Fruit fly (Drosophila melanogaster) whole organism, embryonic: ENCODE measurements around the gene CG9733.

ENCODE experiments used
- Atf6 ChIP-seq: fragments of 200-800 bp; sonication (Bioruptor generic); IDR thresholded peaks from 2 replicates; pipeline ENCODE4 v1.3.6; 2022; ENCODE audit warnings: missing biosample characterization, missing genetic modification characterization
- Bgb ChIP-seq: fragments of 200-800 bp; sonication (Bioruptor generic); IDR thresholded peaks from 2 replicates; pipeline ENCODE4 v1.3.6; 2022; ENCODE audit warnings: missing biosample characterization, missing genetic modification characterization; ENCODE audit not compliant: partially characterized antibody
- CG10565 ChIP-seq: fragments of 200-800 bp; sonication (Bioruptor generic); optimal IDR thresholded peaks from 3 replicates; lab custom pipeline; 2016; ENCODE audit warnings: missing biosample characterization, mild to moderate bottlenecking, missing genetic modification characterization
- CG12659 ChIP-seq: fragments of 200-800 bp; sonication (Bioruptor generic); optimal IDR thresholded peaks from 3 replicates; lab custom pipeline; 2017; ENCODE audit warnings: mild to moderate bottlenecking, missing biosample characterization, missing genetic modification reagents, missing genetic modification characterization
- CG13894 ChIP-seq: fragments of 200-800 bp; sonication (Bioruptor generic); optimal IDR thresholded peaks from 3 replicates; lab custom pipeline; 2018; ENCODE audit warnings: missing biosample characterization, mild to moderate bottlenecking, missing genetic modification characterization, moderate library complexity
- CG1832 ChIP-seq: fragments of 200-800 bp; sonication (Bioruptor generic); optimal IDR thresholded peaks from 2 replicates; lab custom pipeline; 2017; ENCODE audit warnings: missing biosample characterization, mild to moderate bottlenecking, missing genetic modification characterization, inconsistent platforms
- CG18764 ChIP-seq: fragments of 200-800 bp; sonication (Bioruptor generic); optimal IDR thresholded peaks from 3 replicates; lab custom pipeline; 2016; ENCODE audit warnings: missing biosample characterization, missing genetic modification characterization
- CG2120 ChIP-seq: fragments of 200-800 bp; sonication (Bioruptor generic); optimal IDR thresholded peaks from 3 replicates; lab custom pipeline; 2016; ENCODE audit warnings: missing biosample characterization, missing genetic modification characterization
- CG2199 ChIP-seq: fragments of 200-800 bp; sonication (Bioruptor generic); IDR thresholded peaks from 3 replicates; pipeline ENCODE4 v1.3.6; 2022; ENCODE audit warnings: missing biosample characterization, missing genetic modification characterization
- CG32767 ChIP-seq: fragments of 200-800 bp; sonication (Bioruptor generic); IDR thresholded peaks from 2 replicates; pipeline ENCODE4 v1.3.6; 2022; ENCODE audit warnings: missing biosample characterization, missing genetic modification characterization
- CG4328 ChIP-seq: fragments of 200-800 bp; sonication (Bioruptor generic); optimal IDR thresholded peaks from 3 replicates; lab custom pipeline; 2017; ENCODE audit warnings: missing biosample characterization, missing genetic modification reagents, missing genetic modification characterization
- CG9932 ChIP-seq: fragments of 200-800 bp; sonication (Bioruptor generic); IDR thresholded peaks from 2 replicates; pipeline ENCODE4 v1.3.6; 2022; ENCODE audit warnings: missing biosample characterization, missing genetic modification characterization
- D19B ChIP-seq: fragments of 200-800 bp; sonication (Bioruptor generic); optimal IDR thresholded peaks from 2 replicates; lab custom pipeline; 2017; ENCODE audit warnings: missing biosample characterization, mild to moderate bottlenecking, missing genetic modification characterization
- Deaf1 ChIP-seq: fragments of 200-800 bp; optimal IDR thresholded peaks from 3 replicates; lab custom pipeline; 2019; ENCODE audit warnings: missing biosample characterization, mild to moderate bottlenecking, missing genetic modification characterization, moderate library complexity
- Hmr ChIP-seq: fragments of 200-800 bp; sonication (Bioruptor generic); optimal IDR thresholded peaks from 3 replicates; lab custom pipeline; 2017; ENCODE audit warnings: mild to moderate bottlenecking, missing biosample characterization, missing genetic modification reagents, missing genetic modification characterization
- Hr78 ChIP-seq, 2 experiments: fragments of 200-800 bp in 1 of 2; fragments of >200 bp in 1 of 2; sonication (Bioruptor generic) in 1 of 2; optimal IDR thresholded peaks; 2 replicates each; lab custom pipeline; 2017 to 2019; ENCODE audit warnings: missing biosample characterization in 2 of 2, missing genetic modification characterization in 2 of 2, mild to moderate bottlenecking in 1 of 2, moderate library complexity in 1 of 2
- Med ChIP-seq: fragments of 200-800 bp; sonication (Bioruptor generic); peaks from one replicate; lab custom pipeline; 2016; ENCODE audit warnings: missing biosample characterization, missing genetic modification characterization, mild to moderate bottlenecking, inconsistent platforms, moderate library complexity
- Mrtf ChIP-seq: fragments of 200-800 bp; sonication (Bioruptor generic); IDR thresholded peaks from 3 replicates; pipeline ENCODE4 v1.3.6; 2022; ENCODE audit warnings: missing biosample characterization, missing genetic modification characterization
- NC2α ChIP-seq: fragments of 200-800 bp; sonication (Bioruptor generic); optimal IDR thresholded peaks from 2 replicates; lab custom pipeline; 2016; ENCODE audit warnings: missing biosample characterization, missing genetic modification characterization
- NK7.1 ChIP-seq: fragments of 200-800 bp; sonication (Bioruptor generic); optimal IDR thresholded peaks from 3 replicates; lab custom pipeline; 2016; ENCODE audit warnings: missing biosample characterization, missing genetic modification characterization
- PHDP ChIP-seq: fragments of 200-800 bp; sonication (Bioruptor generic); optimal IDR thresholded peaks from 3 replicates; lab custom pipeline; 2018; ENCODE audit warnings: missing biosample characterization, mild to moderate bottlenecking, missing genetic modification characterization, moderate library complexity
- Sox100B ChIP-seq: fragments of 200-800 bp; sonication (Bioruptor generic); optimal IDR thresholded peaks from 3 replicates; lab custom pipeline; 2018; ENCODE audit warnings: missing biosample characterization, mild to moderate bottlenecking, missing genetic modification characterization
- ara ChIP-seq: fragments of 200-800 bp; sonication (Bioruptor generic); IDR thresholded peaks from 2 replicates; pipeline ENCODE4 v1.3.6; 2022; ENCODE audit warnings: missing biosample characterization, missing genetic modification characterization
- bigmax ChIP-seq: fragments of 200-800 bp; sonication (Bioruptor generic); optimal IDR thresholded peaks from 2 replicates; lab custom pipeline; 2018; ENCODE audit warnings: missing biosample characterization, mild to moderate bottlenecking, missing genetic modification characterization
- ci ChIP-seq: fragments of 200-800 bp; sonication (Bioruptor generic); IDR thresholded peaks from 3 replicates; pipeline ENCODE4 v1.3.6; 2022; ENCODE audit warnings: missing biosample characterization, missing genetic modification characterization
- dmrt99B ChIP-seq: fragments of 200-800 bp; sonication (Bioruptor generic); optimal IDR thresholded peaks from 2 replicates; lab custom pipeline; 2018; ENCODE audit warnings: missing biosample characterization, mild to moderate bottlenecking, missing genetic modification characterization, moderate library complexity
- ewg ChIP-seq: fragments of 200-800 bp; sonication (Bioruptor generic); optimal IDR thresholded peaks from 3 replicates; lab custom pipeline; 2017; ENCODE audit warnings: mild to moderate bottlenecking, missing biosample characterization, missing genetic modification reagents, missing genetic modification characterization
- gcm ChIP-seq: fragments of 200-800 bp; sonication (Bioruptor generic); optimal IDR thresholded peaks from 2 replicates; lab custom pipeline; 2019; ENCODE audit warnings: missing biosample characterization, mild to moderate bottlenecking, missing genetic modification characterization, moderate library complexity
- hb ChIP-seq: fragments of 200-800 bp; sonication (Bioruptor generic); IDR thresholded peaks from 3 replicates; pipeline ENCODE4 v1.3.6; 2022; ENCODE audit warnings: missing biosample characterization, missing genetic modification characterization; ENCODE audit not compliant: partially characterized antibody
- lilli ChIP-seq: fragments of 200-800 bp; sonication (Bioruptor generic); optimal IDR thresholded peaks from 3 replicates; lab custom pipeline; 2016; ENCODE audit warnings: missing biosample characterization, missing genetic modification characterization
- pfk ChIP-seq: fragments of 200-800 bp; sonication (Bioruptor generic); optimal IDR thresholded peaks from 2 replicates; lab custom pipeline; 2018; ENCODE audit warnings: missing biosample characterization, mild to moderate bottlenecking, missing genetic modification characterization, moderate library complexity
- pho ChIP-seq: fragments of 200-800 bp; sonication (Bioruptor generic); optimal IDR thresholded peaks from 2 replicates; lab custom pipeline; 2016; ENCODE audit warnings: missing biosample characterization, missing genetic modification characterization
- scrt ChIP-seq: fragments of 200-800 bp; sonication (Bioruptor generic); optimal IDR thresholded peaks from 2 replicates; lab custom pipeline; 2018; ENCODE audit warnings: missing biosample characterization, mild to moderate bottlenecking, missing genetic modification characterization, moderate library complexity
- sr ChIP-seq: fragments of 200-800 bp; sonication (Bioruptor generic); IDR thresholded peaks from 3 replicates; pipeline ENCODE4 v1.3.6; 2022; ENCODE audit warnings: missing biosample characterization, missing genetic modification characterization
- twi ChIP-seq: fragments of 200-800 bp; optimal IDR thresholded peaks from 2 replicates; lab custom pipeline; 2019; ENCODE audit warnings: missing biosample characterization, mild to moderate bottlenecking, missing genetic modification characterization, moderate library complexity
- unpg ChIP-seq: fragments of 200-800 bp; sonication (Bioruptor generic); optimal IDR thresholded peaks from 3 replicates; lab custom pipeline; 2018; ENCODE audit warnings: missing biosample characterization, mild to moderate bottlenecking, missing genetic modification characterization, moderate library complexity
- vvl ChIP-seq: fragments of 200-800 bp; sonication (Bioruptor generic); IDR thresholded peaks from 2 replicates; pipeline ENCODE4 v1.3.6; 2022; ENCODE audit warnings: missing biosample characterization, missing genetic modification characterization
- z ChIP-seq: fragments of 200-800 bp; sonication (Bioruptor generic); IDR thresholded peaks from 3 replicates; pipeline ENCODE4 v1.3.6; 2022; ENCODE audit warnings: missing biosample characterization, missing genetic modification characterization

The CG9733 gene

dm6 chr3R:30283940-30284339, 37.4 kb upstream of the CG9733 start (continued):
- no peak for TF ChIP-seq pho
- TF ChIP-seq scrt (GFP tag; lab: Kevin White, UChicago), result no peak
- TF ChIP-seq twi (tag; lab: Kevin White, UChicago), result no peak
- peak; percentile 14; the same call in 1 of the 2 replicates for TF ChIP-seq ara (GFP tag; lab: Robert Waterston, UW)
- TF ChIP-seq CG4328 (GFP tag; lab: Kevin White, UChicago), result no peak
- no peak for TF ChIP-seq CG18764 (GFP tag; lab: Kevin White, UChicago)
- TF ChIP-seq PHDP, result peak; percentile 27
- TF ChIP-seq CG12659, result no peak
- TF ChIP-seq CG10565 (GFP tag; lab: Kevin White, UChicago), result no peak
- TF ChIP-seq z (GFP tag; lab: Robert Waterston, UW), result 0 out of 3 replicates have a peak, but pooled peaks have one; percentile 43
- TF ChIP-seq dmrt99B (tag; lab: Kevin White, UChicago), result peak; percentile 38
- TF ChIP-seq ewg, result peak; percentile 11

DNA sequence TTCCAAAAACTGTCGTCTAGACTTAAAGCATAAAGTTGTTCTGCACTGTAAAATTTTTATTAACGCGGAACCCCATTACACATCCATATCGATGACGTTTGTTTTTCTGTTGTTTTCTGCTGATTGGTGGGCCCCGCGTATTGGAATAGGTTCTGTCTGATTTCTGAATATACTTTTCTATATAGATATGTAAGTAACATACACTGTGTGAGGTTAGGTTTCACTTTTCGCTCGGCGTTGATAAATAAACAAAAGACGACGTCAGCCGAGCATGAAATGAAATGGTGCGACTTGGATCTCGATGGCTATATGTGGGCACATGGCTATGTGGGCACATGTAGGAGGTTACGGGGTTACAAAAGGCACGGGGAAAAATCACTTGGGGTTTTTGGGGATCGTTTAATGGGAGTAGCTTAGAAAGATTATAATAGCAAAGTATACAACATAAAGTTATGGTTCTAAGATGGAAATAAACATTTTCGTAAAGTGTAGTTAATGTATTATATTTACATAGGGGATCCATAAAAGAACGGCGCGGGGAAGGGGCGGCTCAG, 36.6 kb upstream of the CG9733 start:
- TF ChIP-seq hb (no peak), gcm (GFP tag; lab: Kevin White, UChicago) (peak; percentile 24), lilli (GFP tag; lab: Kevin White, UChicago) (peak; percentile 1), Mrtf (GFP tag; lab: Robert Waterston, UW) (no peak), Med (GFP tag; lab: Kevin White, UChicago) (peak; percentile 20), CG2199 (GFP tag; lab: Robert Waterston, UW) (no peak), Bgb (GFP tag; lab: Robert Waterston, UW) (no peak), vvl (GFP tag; lab: Robert Waterston, UW) (peak; percentile 47; the same call in 1 of the 2 replicates), CG13894 (tag; lab: Kevin White, UChicago) (peak; percentile 67), Hr78 (GFP tag; optimal IDR thresholded peaks at IDR 0.05; lab: Kevin White, UChicago) (peak in 1 of 2 experiments; percentile 71), CG2120 (GFP tag; lab: Kevin White, UChicago) (peak; percentile 2), Atf6 (GFP tag; lab: Robert Waterston, UW) (no peak), bigmax (GFP tag; lab: Kevin White, UChicago) (peak; percentile 75), sr (0 out of 3 replicates have a peak, but pooled peaks have one; percentile 19), CG9932 (GFP tag; lab: Robert Waterston, UW) (peak; percentile 27; the same call in 1 of the 2 replicates)

DNA sequence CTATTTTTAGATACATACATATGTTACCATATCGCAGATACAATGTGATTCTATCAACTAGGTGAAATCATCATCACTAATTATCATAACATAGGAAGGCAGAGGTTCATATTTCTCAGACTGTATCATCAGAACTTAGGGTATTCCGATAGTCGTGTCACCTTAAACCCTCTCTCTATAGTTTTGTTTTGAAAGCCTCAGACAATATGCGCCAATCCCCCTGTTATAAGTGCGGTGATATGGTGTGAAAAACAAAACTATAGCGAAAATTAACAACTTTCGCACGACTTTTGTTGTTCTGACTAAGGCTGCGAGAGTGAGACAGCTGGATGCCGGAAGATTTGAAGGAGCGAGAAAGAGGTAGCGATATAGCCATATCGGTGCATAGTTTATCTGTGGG, 36.0 kb upstream of the CG9733 start:
- no peak for TF ChIP-seq CG32767 (GFP tag; lab: Robert Waterston, UW)
- TF ChIP-seq unpg (GFP tag; lab: Kevin White, UChicago), result no peak
- TF ChIP-seq Hmr (GFP tag; lab: Kevin White, UChicago), result no peak
- no peak for TF ChIP-seq pfk (GFP tag; lab: Kevin White, UChicago)
- TF ChIP-seq NC2α (GFP tag; lab: Kevin White, UChicago), result no peak
- TF ChIP-seq NK7.1 (GFP tag; lab: Kevin White, UChicago), result no peak
- TF ChIP-seq Deaf1, result no peak
- TF ChIP-seq D19B (GFP tag; lab: Kevin White, UChicago), result peak; percentile 43
- no peak for TF ChIP-seq Sox100B (GFP tag; lab: Kevin White, UChicago)
- TF ChIP-seq ci (GFP tag; lab: Robert Waterston, UW), result no peak
- peak; percentile 36 for TF ChIP-seq CG1832 (GFP tag; lab: Kevin White, UChicago)
- TF ChIP-seq, all 482 proteins: peak for 2
